Fruit fly (Drosophila melanogaster): Measurements from ENCODE around the gene eIF3g2.

dm6 chr3R:20449487-20449886, 41.4 kb downstream of the eIF3g2 start:
- TF ChIP-seq insv (optimal IDR thresholded peaks at IDR 0.05) (no peak), Myc (optimal IDR thresholded peaks at IDR 0.05) (no peak), Sin3A (optimal IDR thresholded peaks at IDR 0.05) (no peak), h (optimal IDR thresholded peaks at IDR 0.05) (no peak), psq (optimal IDR thresholded peaks at IDR 0.05) (no peak)
